Worm (Caenorhabditis elegans) whole organism, L3 larva: ENCODE measurements around the gene nep-21.
"Not testable (repeated sequence)": the region's sequence is repeated elsewhere in the genome, so short reads cannot be mapped to it uniquely, and the experiment has no call there.

Experiments used
- ama-1 ChIP-seq: fragments of 150-350 bp; optimal IDR thresholded peaks from 2 replicates; lab custom pipeline; 2018
- fkh-2 ChIP-seq: fragments of 150-350 bp; optimal IDR thresholded peaks from 2 replicates; lab custom pipeline; 2014; ENCODE audit warnings: missing biosample characterization, missing genetic modification reagents, missing genetic modification characterization
- lsy-12 ChIP-seq: sonication (generic microtip); optimal IDR thresholded peaks from 2 replicates; lab custom pipeline; 2016; ENCODE audit warnings: mild to moderate bottlenecking, missing genetic modification characterization, missing compliant biosample characterization
- mml-1 ChIP-seq: fragments of 150-350 bp; sonication (generic microtip); optimal IDR thresholded peaks from 3 replicates; lab custom pipeline; 2014; ENCODE audit warnings: missing biosample characterization, missing genetic modification characterization
- nhr-76 ChIP-seq: fragments of 150-350 bp; sonication (generic microtip); optimal IDR thresholded peaks from 5 replicates; lab custom pipeline; 2014; ENCODE audit warnings: missing biosample characterization, missing genetic modification characterization
- nhr-77 ChIP-seq: fragments of 150-350 bp; optimal IDR thresholded peaks from 2 replicates; lab custom pipeline; 2014; ENCODE audit warnings: missing biosample characterization, missing genetic modification characterization
- sea-2 ChIP-seq: fragments of 150-350 bp; sonication (generic microtip); optimal IDR thresholded peaks from 4 replicates; lab custom pipeline; 2014; ENCODE audit warnings: missing biosample characterization, missing genetic modification reagents, missing genetic modification characterization

- TF ChIP-seq lsy-12 (tag; lab: Kevin White, UChicago); ama-1; fkh-2; sea-2 (GFP tag; lab: Kevin White, UChicago); nhr-76 (tag; lab: Kevin White, UChicago); nhr-77 (tag; lab: Kevin White, UChicago); mml-1 (tag; lab: Kevin White, UChicago): not testable (repeated sequence)
Measured at ce11 chrV:14274268-14274667, 48.0 kb upstream of the nep-21 start, which contains the start of gene F40G12.7.
